Worm (Caenorhabditis elegans): ENCODE measurements around the gene toe-2.

toe-2 gene

DNA sequence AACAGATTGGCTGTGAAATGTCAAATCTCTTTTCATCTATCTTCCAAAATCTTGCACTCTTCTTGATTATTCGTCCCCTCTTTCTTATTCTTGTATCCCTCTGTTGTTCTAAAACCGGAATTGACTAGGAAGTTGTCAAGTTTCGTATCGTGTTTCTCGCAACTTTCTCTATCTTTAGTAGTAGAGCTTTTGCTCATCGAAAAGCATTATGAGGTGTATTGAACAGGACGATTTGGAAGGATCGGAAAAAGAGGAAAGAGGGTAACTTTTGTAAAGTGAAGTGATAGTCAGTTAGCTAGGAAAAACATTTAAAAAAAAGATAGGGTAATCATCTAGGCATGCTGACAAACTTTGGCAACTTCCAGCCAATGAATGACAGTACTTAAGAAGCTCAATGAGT lies 24.7 kb downstream of the toe-2 start:
- TF ChIP-seq tbx-11 (GFP tag; IDR thresholded peaks at IDR 0.05), result no peak
- no peak for TF ChIP-seq hmbx-1 (tag; optimal IDR thresholded peaks at IDR 0.05)
- no peak for TF ChIP-seq ceh-36 (tag; optimal IDR thresholded peaks at IDR 0.05)
- TF ChIP-seq B0310.2 (tag; optimal IDR thresholded peaks at IDR 0.05), result no peak
- TF ChIP-seq sea-1 (GFP tag; conservative IDR thresholded peaks at IDR 0.05), result no peak
- no peak for TF ChIP-seq F13C5.2 (tag; optimal IDR thresholded peaks at IDR 0.05)
- TF ChIP-seq tbx-37 (GFP tag; conservative IDR thresholded peaks at IDR 0.05), result no peak
- no peak for TF ChIP-seq hmg-4 (GFP tag; optimal IDR thresholded peaks at IDR 0.05)
- TF ChIP-seq ets-7 (tag; optimal IDR thresholded peaks at IDR 0.05), result no peak
- no peak for TF ChIP-seq pes-1 (GFP tag; IDR thresholded peaks at IDR 0.05)

DNA sequence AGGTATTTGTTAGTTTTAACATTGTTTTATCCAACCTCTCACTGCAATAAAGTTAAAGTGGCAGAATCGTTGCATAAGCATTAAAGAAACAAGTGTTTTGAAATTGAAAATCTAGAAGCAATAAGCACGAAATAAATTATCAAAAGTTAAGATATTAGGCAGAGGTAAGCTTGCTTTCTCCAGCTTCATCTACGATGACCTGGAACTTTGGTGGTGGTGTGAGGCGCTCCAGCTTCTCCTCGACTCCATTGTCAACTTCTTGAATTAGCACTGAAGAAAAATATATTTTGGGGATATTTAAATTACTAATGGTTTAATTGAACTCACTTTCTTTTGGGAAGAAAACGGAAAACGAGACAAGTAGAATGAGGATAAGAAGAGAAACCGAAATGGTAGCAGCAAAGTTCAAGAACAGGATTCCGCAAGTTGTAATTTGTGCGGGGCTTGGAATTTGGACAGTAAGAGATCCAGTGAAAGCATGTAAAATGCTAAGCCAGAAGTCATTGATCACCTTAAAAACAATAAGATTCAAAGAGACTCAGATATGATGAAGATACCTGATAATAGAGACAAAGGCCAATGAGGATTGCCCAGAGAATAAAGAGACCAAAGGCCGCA lies 27.4 kb downstream of the toe-2 start:
- TF ChIP-seq tra-4 (tag; optimal IDR thresholded peaks at IDR 0.05) (no peak), ama-1 (optimal IDR thresholded peaks at IDR 0.05) (no peak), F13C5.2 (tag; optimal IDR thresholded peaks at IDR 0.05) (peak; percentile 5), aly-1 (tag; optimal IDR thresholded peaks at IDR 0.05) (no peak), sea-1 (GFP tag; conservative IDR thresholded peaks at IDR 0.05) (no peak), tbx-11 (GFP tag; IDR thresholded peaks at IDR 0.05) (0 out of 2 replicates have a peak, but pooled peaks have one; percentile 5), flt-1 (GFP tag; IDR thresholded peaks at IDR 0.05) (no peak)

DNA sequence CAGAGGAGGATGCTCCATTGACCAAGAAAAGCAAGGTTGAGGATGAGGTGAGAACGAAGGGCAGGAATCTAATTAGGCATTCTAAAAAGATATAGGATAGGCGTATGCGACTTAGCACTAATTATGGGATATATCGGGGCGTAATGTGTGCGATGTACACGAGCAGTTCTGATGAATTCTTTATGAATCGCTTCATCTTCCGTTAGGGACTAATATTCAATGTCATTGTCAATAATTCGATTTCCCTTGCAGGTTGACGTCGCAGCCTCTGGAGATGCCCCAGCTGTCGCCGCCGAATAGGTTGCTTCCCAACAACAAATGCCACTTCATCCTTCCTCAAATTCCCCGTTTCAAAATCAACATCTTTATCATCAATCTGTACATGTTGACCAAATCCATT lies 28.0 kb downstream of the toe-2 start:
- TF ChIP-seq ama-1 (optimal IDR thresholded peaks at IDR 0.05), result no peak
- no peak for TF ChIP-seq pes-1 (GFP tag; IDR thresholded peaks at IDR 0.05)
- no peak for TF ChIP-seq B0310.2 (tag; optimal IDR thresholded peaks at IDR 0.05)
- TF ChIP-seq ets-7 (tag; optimal IDR thresholded peaks at IDR 0.05), result no peak
- no peak for TF ChIP-seq hmg-4 (GFP tag; optimal IDR thresholded peaks at IDR 0.05)
- TF ChIP-seq tbx-11 (GFP tag; IDR thresholded peaks at IDR 0.05), result no peak
- no peak for TF ChIP-seq hnd-1 (tag; optimal IDR thresholded peaks at IDR 0.05)
- TF ChIP-seq sea-1 (GFP tag; conservative IDR thresholded peaks at IDR 0.05), result no peak

DNA sequence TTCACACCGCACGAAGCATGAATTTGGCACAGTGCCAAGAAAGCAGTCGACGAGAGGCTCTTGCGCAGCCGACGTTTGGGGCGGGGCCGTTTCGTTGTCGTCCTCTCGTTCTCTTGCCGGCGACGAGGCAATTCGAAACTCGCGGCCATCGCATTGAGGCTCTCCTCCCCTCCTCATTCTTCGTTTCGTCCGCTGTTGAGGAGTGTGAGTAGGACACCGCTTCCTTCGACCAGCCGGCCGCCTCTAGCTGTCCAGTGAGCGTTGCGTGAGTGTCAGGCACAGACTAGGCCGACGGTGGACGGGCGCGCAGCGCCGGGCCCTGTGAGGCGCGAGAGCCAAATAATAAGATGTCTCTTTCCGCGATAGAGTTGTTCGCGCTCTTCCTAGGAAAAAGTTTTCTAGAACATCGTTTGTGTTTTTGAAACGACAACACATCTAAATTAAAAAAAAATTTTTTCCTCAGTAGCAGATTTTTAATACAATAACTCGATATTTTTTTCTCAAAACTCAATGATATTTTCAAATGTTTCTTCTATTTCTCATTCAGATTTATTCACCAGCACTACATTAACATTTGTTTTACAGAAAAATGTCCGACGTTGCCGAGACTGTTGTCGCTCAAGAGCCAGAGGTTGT lies 29.2 kb downstream of the toe-2 start, which contains the start of the genes T28D9.11 and T28D9.1:
TSS of gene T28D9.11 (minus strand) at position 177 of the 636 bp plus-strand sequence.
TSS of gene T28D9.1 (plus strand) at position 586 of the 636 bp plus-strand sequence.
- no peak for TF ChIP-seq F13C5.2 (tag; optimal IDR thresholded peaks at IDR 0.05)
- TF ChIP-seq ceh-36 (tag; optimal IDR thresholded peaks at IDR 0.05), result no peak
- no peak for TF ChIP-seq ets-7 (tag; optimal IDR thresholded peaks at IDR 0.05)
- no peak for TF ChIP-seq ama-1 (optimal IDR thresholded peaks at IDR 0.05)
- 0 out of 2 replicates have a peak, but pooled peaks have one; percentile 59 for TF ChIP-seq scrt-1 (GFP tag; IDR thresholded peaks at IDR 0.05)
- no peak for TF ChIP-seq hnd-1 (tag; optimal IDR thresholded peaks at IDR 0.05)
- no peak for TF ChIP-seq hmbx-1 (tag; optimal IDR thresholded peaks at IDR 0.05)
- TF ChIP-seq flt-1 (GFP tag; IDR thresholded peaks at IDR 0.05), result peak; percentile 33; the same call in 1 of the 2 replicates
- peak; percentile 60; the same call in 1 of the 2 replicates for TF ChIP-seq pes-1 (GFP tag; IDR thresholded peaks at IDR 0.05)
- peak; percentile 80 for TF ChIP-seq hmg-4 (GFP tag; optimal IDR thresholded peaks at IDR 0.05)
- TF ChIP-seq sea-1 (GFP tag; conservative IDR thresholded peaks at IDR 0.05), result no peak
- no peak for TF ChIP-seq tbx-11 (GFP tag; IDR thresholded peaks at IDR 0.05)
- TF ChIP-seq tra-4 (tag; optimal IDR thresholded peaks at IDR 0.05), result no peak
- peak; percentile 72 for TF ChIP-seq B0310.2 (tag; optimal IDR thresholded peaks at IDR 0.05)
- TF ChIP-seq ceh-13 (GFP tag; optimal IDR thresholded peaks at IDR 0.05), result no peak
- peak; percentile 39; the same call in 1 of the 2 replicates for TF ChIP-seq tbx-37 (GFP tag; conservative IDR thresholded peaks at IDR 0.05)
- TF ChIP-seq aly-1 (tag; optimal IDR thresholded peaks at IDR 0.05), result peak; percentile 24

DNA sequence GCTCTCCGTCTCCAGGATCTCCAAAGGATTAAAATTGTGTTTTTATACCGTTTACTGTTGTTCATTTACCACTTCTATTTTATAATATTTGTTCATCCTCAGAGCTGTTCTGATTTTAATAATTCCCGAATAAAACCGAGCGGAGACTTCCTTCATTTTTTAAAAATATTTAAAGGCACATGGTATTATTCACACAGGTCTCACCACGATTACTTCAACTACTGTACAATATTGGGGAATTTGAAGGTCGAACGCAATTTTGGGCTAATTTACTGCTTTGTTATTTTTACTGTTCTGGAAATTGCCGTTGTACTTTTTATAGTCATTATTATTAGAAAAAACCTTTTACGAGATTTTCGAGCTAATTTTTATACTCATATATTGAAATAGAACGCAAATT lies 30.0 kb downstream of the toe-2 start:
- no peak for TF ChIP-seq ceh-36 (tag; optimal IDR thresholded peaks at IDR 0.05)
- TF ChIP-seq pes-1 (GFP tag; IDR thresholded peaks at IDR 0.05), result no peak
- no peak for TF ChIP-seq ama-1 (optimal IDR thresholded peaks at IDR 0.05)
- no peak for TF ChIP-seq F13C5.2 (tag; optimal IDR thresholded peaks at IDR 0.05)
- no peak for TF ChIP-seq flt-1 (GFP tag; IDR thresholded peaks at IDR 0.05)
- TF ChIP-seq B0310.2 (tag; optimal IDR thresholded peaks at IDR 0.05), result no peak
- no peak for TF ChIP-seq sea-1 (GFP tag; conservative IDR thresholded peaks at IDR 0.05)

DNA sequence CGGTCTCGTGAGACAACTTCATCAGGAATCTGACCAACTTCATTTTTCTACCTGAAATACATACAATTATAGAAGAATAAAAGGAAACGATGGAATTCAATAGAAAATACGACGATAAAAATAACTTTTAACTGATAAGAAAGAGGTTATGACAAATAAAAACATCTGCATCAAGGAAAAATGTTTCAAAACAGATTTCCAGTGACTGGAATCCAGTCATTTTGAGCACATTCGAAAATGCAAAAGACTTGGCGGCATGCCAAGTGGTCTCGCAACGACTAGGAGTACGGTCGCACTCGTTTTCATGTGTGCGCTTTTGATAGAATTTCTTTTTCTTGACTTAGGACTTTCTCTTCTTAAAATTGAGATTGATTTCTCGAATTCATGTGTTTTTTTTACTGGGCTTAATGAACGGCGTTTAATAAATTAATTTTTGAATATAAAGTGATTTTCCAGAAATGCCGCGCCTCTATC lies 31.4 kb downstream of the toe-2 start, which contains the start of the genes snr-3 and rsp-5:
TSS of gene snr-3 (minus strand) at position 51 of the 474 bp plus-strand sequence.
TSS of gene rsp-5 (plus strand) at position 455 of the 474 bp plus-strand sequence.
- TF ChIP-seq tbx-11 (GFP tag; IDR thresholded peaks at IDR 0.05) (no peak), hmbx-1 (tag; optimal IDR thresholded peaks at IDR 0.05) (no peak), tbx-37 (GFP tag; conservative IDR thresholded peaks at IDR 0.05) (no peak), scrt-1 (GFP tag; IDR thresholded peaks at IDR 0.05) (no peak), ceh-13 (GFP tag; optimal IDR thresholded peaks at IDR 0.05) (no peak), flt-1 (GFP tag; IDR thresholded peaks at IDR 0.05) (no peak), ama-1 (optimal IDR thresholded peaks at IDR 0.05) (no peak), F13C5.2 (tag; optimal IDR thresholded peaks at IDR 0.05) (no peak)

DNA sequence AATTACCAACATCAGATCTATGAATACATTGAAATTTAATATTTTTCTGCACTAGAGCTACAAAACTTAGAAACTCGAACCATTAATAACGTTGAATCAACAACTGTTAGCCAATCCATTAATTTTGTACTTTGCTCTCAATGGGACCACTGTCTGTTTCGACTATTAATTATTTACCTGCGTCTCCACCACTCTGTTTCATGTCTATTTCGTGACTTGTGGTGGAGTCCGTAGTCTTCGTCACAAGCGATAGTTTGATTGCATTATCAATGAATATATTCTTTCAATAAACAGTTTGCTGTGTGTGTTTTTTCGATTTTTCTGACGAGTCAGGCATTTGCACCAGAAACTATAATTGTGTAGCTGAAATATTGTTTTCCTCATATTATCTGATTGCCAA lies 34.8 kb downstream of the toe-2 start:
- no peak for TF ChIP-seq tra-4 (tag; optimal IDR thresholded peaks at IDR 0.05)
- no peak for TF ChIP-seq pes-1 (GFP tag; IDR thresholded peaks at IDR 0.05)
- no peak for TF ChIP-seq ets-7 (tag; optimal IDR thresholded peaks at IDR 0.05)
- TF ChIP-seq ceh-13 (GFP tag; optimal IDR thresholded peaks at IDR 0.05), result no peak
- no peak for TF ChIP-seq sea-1 (GFP tag; conservative IDR thresholded peaks at IDR 0.05)

Data from whole organism, early embryonic.